Worm (Caenorhabditis elegans): ENCODE data around the gene F17C11.6.

F17C11.6 gene

DNA sequence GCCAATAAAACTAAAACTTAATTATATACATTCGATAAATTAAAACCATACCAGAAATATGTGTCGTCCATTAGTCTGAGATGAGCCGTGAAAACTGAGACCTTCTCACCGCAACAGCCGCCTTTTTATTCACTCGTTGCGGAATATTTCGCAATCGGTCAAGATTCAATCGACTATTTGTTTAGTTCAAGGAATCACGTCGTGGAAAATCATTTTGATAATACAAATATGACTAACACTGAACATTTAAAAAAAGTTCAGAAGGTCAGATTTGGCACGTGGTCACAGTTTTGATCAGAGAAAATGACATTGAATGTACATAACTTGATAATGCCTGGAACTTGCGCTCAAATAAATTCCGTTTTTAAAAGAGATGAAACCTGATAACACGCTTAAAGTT is 16.2 kb upstream of the F17C11.6 start, which contains the start of gene F17C11.11 (continued):
- TF ChIP-seq hlh-30 (tag; optimal IDR thresholded peaks at IDR 0.05; ENCODE audit: insufficient read depth) = peak; percentile 75
- peak in 1 of 2 experiments; percentile 44 for TF ChIP-seq mdl-1 (tag; optimal IDR thresholded peaks at IDR 0.05)
- TF ChIP-seq pqm-1 (tag; optimal IDR thresholded peaks at IDR 0.05) = no peak
- no peak for TF ChIP-seq gei-8 (GFP tag; optimal IDR thresholded peaks at IDR 0.05)
- no peak for TF ChIP-seq dpl-1 (GFP tag; optimal IDR thresholded peaks at IDR 0.05)
- TF ChIP-seq pha-4 (GFP tag; IDR thresholded peaks at IDR 0.05) = no peak; the same call in 1 of the 2 replicates
- TF ChIP-seq pha-4 (tag; optimal IDR thresholded peaks at IDR 0.05) = no peak
- TF ChIP-seq zip-11 (GFP tag; IDR thresholded peaks at IDR 0.05) = no peak
- peak; percentile 76 for TF ChIP-seq ztf-7 (tag; optimal IDR thresholded peaks at IDR 0.05)
- TF ChIP-seq T26A8.4 (GFP tag; IDR thresholded peaks at IDR 0.05) = no peak
- TF ChIP-seq unc-62 (GFP tag; optimal IDR thresholded peaks at IDR 0.05 in 1 of 2) = no peak
- no peak for TF ChIP-seq unc-62 (tag; optimal IDR thresholded peaks at IDR 0.05)
- no peak for TF ChIP-seq Y5F2A.4 (GFP tag; optimal IDR thresholded peaks at IDR 0.05)
- TF ChIP-seq spr-3 (GFP tag; optimal IDR thresholded peaks at IDR 0.05) = no peak
- no peak for TF ChIP-seq ces-1 (GFP tag; optimal IDR thresholded peaks at IDR 0.05)
- TF ChIP-seq lin-13 (GFP tag; optimal IDR thresholded peaks at IDR 0.05) = no peak
- no peak for TF ChIP-seq dmd-8 (GFP tag; IDR thresholded peaks at IDR 0.05)
- no peak for TF ChIP-seq F44E2.7 (GFP tag; IDR thresholded peaks at IDR 0.05)
- no peak for TF ChIP-seq skn-1 (tag; optimal IDR thresholded peaks at IDR 0.05)
- no peak for TF ChIP-seq nhr-10 (tag; optimal IDR thresholded peaks at IDR 0.05)
- peak; percentile 63 for TF ChIP-seq hlh-11 (tag; optimal IDR thresholded peaks at IDR 0.05)
- TF ChIP-seq daf-19 (GFP tag; conservative IDR thresholded peaks at IDR 0.05) = no peak
- TF ChIP-seq daf-8 (GFP tag; IDR thresholded peaks at IDR 0.05) = no peak
- no peak; the same call in 1 of the 2 replicates for TF ChIP-seq lin-38 (GFP tag; IDR thresholded peaks at IDR 0.05)
- TF ChIP-seq ceh-62 (tag; optimal IDR thresholded peaks at IDR 0.05) = no peak
- no peak for TF ChIP-seq F37D6.2 (tag; optimal IDR thresholded peaks at IDR 0.05)
- peak in 1 of 2 experiments; percentile 6 for TF ChIP-seq hif-1 (tag; optimal IDR thresholded peaks at IDR 0.05)
- TF ChIP-seq nhr-102 (tag; optimal IDR thresholded peaks at IDR 0.05) = no peak
- no peak for TF ChIP-seq ceh-44 (GFP tag; IDR thresholded peaks at IDR 0.05)
- TF ChIP-seq zfp-3 (GFP tag; conservative IDR thresholded peaks at IDR 0.05) = no peak
- TF ChIP-seq nhr-76 (tag; optimal IDR thresholded peaks at IDR 0.05) = no peak
- no peak for TF ChIP-seq ceh-82 (tag; optimal IDR thresholded peaks at IDR 0.05)
- TF ChIP-seq ztf-11 (tag; optimal IDR thresholded peaks at IDR 0.05) = no peak
- TF ChIP-seq ZK337.2 (GFP tag; IDR thresholded peaks at IDR 0.05) = no peak
- no peak for TF ChIP-seq unc-39 (tag; optimal IDR thresholded peaks at IDR 0.05)
- no peak for TF ChIP-seq tag-97 (GFP tag; IDR thresholded peaks at IDR 0.05)
- TF ChIP-seq nhr-77 (tag; optimal IDR thresholded peaks at IDR 0.05) = no peak

DNA sequence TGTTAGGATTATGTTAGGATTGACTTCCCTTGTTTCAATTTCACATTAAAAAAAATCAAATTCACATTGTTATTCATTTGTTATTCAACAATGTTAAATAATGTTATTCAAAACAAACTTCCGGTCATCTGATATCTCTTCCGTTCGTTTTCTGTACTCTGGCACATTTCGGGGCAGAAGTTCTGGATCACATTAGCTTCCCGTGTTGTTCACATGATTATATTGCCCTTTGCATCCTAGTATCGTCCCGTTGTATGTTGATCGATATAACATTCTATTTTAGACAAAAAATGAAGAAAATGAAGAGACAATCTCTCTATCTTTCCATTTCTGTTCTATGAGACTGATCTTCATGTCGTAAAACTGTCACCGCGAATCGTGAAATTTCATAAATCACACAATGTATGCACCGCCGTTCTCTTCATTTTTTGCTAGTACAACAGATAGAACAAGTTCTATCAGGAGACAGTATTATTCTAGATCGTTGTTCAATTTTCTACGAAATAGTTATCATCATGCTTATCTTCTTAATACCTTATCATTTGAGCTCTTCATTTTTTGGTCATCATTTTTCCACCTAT is 14.8 kb upstream of the F17C11.6 start:
- no peak for TF ChIP-seq zip-11 (GFP tag; IDR thresholded peaks at IDR 0.05)
- TF ChIP-seq aha-1 (tag) = peak; percentile 72
- no peak for TF ChIP-seq lin-39 (tag; optimal IDR thresholded peaks at IDR 0.05)
- no peak for TF ChIP-seq mes-2 (tag; optimal IDR thresholded peaks at IDR 0.05; ENCODE audit: poor library complexity, severe bottlenecking)
- peak; percentile 80 for TF ChIP-seq hlh-30 (tag; optimal IDR thresholded peaks at IDR 0.05; ENCODE audit: insufficient read depth)
- no peak for TF ChIP-seq ctbp-1 (GFP tag; IDR thresholded peaks at IDR 0.05)
- peak; percentile 46 for TF ChIP-seq dve-1 (tag; optimal IDR thresholded peaks at IDR 0.05; ENCODE audit: insufficient read depth)
- no peak for TF ChIP-seq lsy-2 (tag; optimal IDR thresholded peaks at IDR 0.05)
- TF ChIP-seq ceh-20 (GFP tag; IDR thresholded peaks at IDR 0.05) = peak; percentile 32; the same call in 1 of the 2 replicates
- TF ChIP-seq pqm-1 (tag; optimal IDR thresholded peaks at IDR 0.05) = no peak
- peak; percentile 96 for TF ChIP-seq mxl-2 (GFP tag; conservative IDR thresholded peaks at IDR 0.05)
- TF ChIP-seq php-3 (GFP tag; IDR thresholded peaks at IDR 0.05) = peak; percentile 84
- no peak for TF ChIP-seq F10B5.3 (tag; optimal IDR thresholded peaks at IDR 0.05)
- no peak for TF ChIP-seq nhr-237 (tag; optimal IDR thresholded peaks at IDR 0.05)
- TF ChIP-seq zfp-2 (tag; optimal IDR thresholded peaks at IDR 0.05) = no peak
- TF ChIP-seq unc-62 (GFP tag; optimal IDR thresholded peaks at IDR 0.05 in 1 of 2) = peak in 1 of 2 experiments; percentile 44
- no peak for TF ChIP-seq unc-62 (tag; optimal IDR thresholded peaks at IDR 0.05)

Data from whole organism, L4 larva.